Fruit fly (Drosophila melanogaster): ENCODE measurements around the gene Dyrk3.
A peak's percentile ranks its signal among the peaks of the same experiment; 100 is the strongest.

The Dyrk3 gene

DNA sequence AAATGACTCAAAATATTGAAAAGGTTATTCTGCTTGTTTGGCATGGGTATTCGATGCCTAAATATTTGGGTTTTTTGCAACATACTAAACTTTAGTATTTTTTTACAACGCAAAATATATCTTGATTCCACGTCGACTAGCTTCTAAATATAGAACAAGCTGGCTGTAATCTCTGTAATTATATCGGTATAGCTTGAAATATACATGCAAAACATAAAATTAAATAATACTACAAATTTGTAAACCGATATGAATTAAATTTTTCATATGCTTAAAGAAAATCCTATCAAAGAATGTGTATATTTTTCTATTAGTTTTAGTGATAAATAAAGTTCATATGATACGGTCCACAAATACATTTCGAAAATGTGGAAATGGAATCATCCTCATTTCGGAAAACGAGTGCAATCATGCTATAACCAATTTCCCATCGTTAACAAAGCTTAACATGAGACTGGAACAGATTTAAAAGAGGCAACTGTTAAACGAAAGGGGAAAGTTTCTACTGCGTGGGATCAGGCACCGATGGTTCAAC, 48.9 kb downstream of the Dyrk3 start, which contains the start of gene pho:
Gene pho, minus strand, starts transcription at position 38 of the 535 bp plus-strand sequence.
- TF ChIP-seq woc (GFP tag; optimal IDR thresholded peaks at IDR 0.05) (peak; percentile 78), N (GFP tag; optimal IDR thresholded peaks at IDR 0.05) (peak; percentile 66), Hr78 (GFP tag; optimal IDR thresholded peaks at IDR 0.05) (peak; percentile 85), tai (GFP tag; optimal IDR thresholded peaks at IDR 0.05) (peak; percentile 25), h (GFP tag; optimal IDR thresholded peaks at IDR 0.05) (no peak), Vsx2 (GFP tag; optimal IDR thresholded peaks at IDR 0.05; ENCODE audit: partially characterized antibody) (no peak), Abd-B (GFP tag; optimal IDR thresholded peaks at IDR 0.05) (no peak)

DNA sequence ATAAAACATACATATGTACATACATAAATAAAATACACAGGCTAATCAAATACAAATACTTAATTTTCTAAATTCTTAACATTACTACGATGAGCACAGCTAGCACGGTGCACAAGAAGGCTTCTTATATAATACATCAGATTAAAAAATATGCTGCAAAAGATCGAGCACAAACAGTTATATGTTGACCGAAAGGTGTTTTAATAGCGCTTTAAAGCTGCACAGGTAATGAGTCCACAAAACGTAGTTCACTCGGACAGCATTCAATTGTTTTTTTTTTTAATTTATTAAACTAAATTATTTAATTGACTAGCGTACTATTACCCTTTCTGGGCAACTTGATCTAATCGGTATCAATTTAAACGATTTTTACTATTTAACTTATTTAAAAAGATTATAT, 55.4 kb downstream of the Dyrk3 start:
- TF ChIP-seq Hr83 (GFP tag; optimal IDR thresholded peaks at IDR 0.05; ENCODE audit: poor library complexity, severe bottlenecking) = no peak
- TF ChIP-seq br (GFP tag; optimal IDR thresholded peaks at IDR 0.05) = no peak
- TF ChIP-seq CG9705 (GFP tag; optimal IDR thresholded peaks at IDR 0.05) = no peak
- no peak for TF ChIP-seq dmrt93B (GFP tag; optimal IDR thresholded peaks at IDR 0.05)
- no peak for TF ChIP-seq ey (GFP tag; optimal IDR thresholded peaks at IDR 0.05)
- TF ChIP-seq Dif (GFP tag; optimal IDR thresholded peaks at IDR 0.05; ENCODE audit: partially characterized antibody) = no peak
- TF ChIP-seq CG32264 (GFP tag; optimal IDR thresholded peaks at IDR 0.05) = no peak
- TF ChIP-seq CrebA (GFP tag; optimal IDR thresholded peaks at IDR 0.05; ENCODE audit: borderline replicate concordance) = no peak
- TF ChIP-seq Mio (GFP tag; optimal IDR thresholded peaks at IDR 0.05) = no peak
- TF ChIP-seq sv (GFP tag; optimal IDR thresholded peaks at IDR 0.05) = no peak
- TF ChIP-seq sage (GFP tag; optimal IDR thresholded peaks at IDR 0.05) = no peak
- TF ChIP-seq Sp1 (GFP tag; optimal IDR thresholded peaks at IDR 0.05) = no peak
- no peak for TF ChIP-seq brk (GFP tag; optimal IDR thresholded peaks at IDR 0.05)
- TF ChIP-seq N (GFP tag; optimal IDR thresholded peaks at IDR 0.05) = no peak
- no peak for TF ChIP-seq Vsx2 (GFP tag; optimal IDR thresholded peaks at IDR 0.05; ENCODE audit: partially characterized antibody)

All from whole organism, wandering third instar larva.